Worm (Caenorhabditis elegans) whole organism, midembryonic: Measurements from ENCODE around the gene C50F7.3.

Experiments
- T22C8.4 ChIP-seq: fragments of 200-800 bp; sonication (Bioruptor generic); IDR thresholded peaks from 2 replicates; pipeline ENCODE4 v1.3.6; 2022; ENCODE audit warnings: missing genetic modification characterization, missing compliant biosample characterization
- cog-1 ChIP-seq: sonication (generic microtip); optimal IDR thresholded peaks from 2 replicates; lab custom pipeline; 2016; ENCODE audit warnings: missing genetic modification characterization, missing compliant biosample characterization
- flt-1 ChIP-seq: fragments of 200-800 bp; sonication (Bioruptor generic); IDR thresholded peaks from 2 replicates; pipeline ENCODE4 v1.3.6; 2022; ENCODE audit warnings: missing genetic modification characterization, missing compliant biosample characterization
- klf-2 ChIP-seq: fragments of 200-800 bp; sonication (Bioruptor generic); conservative IDR thresholded peaks from 2 replicates; pipeline ENCODE4 v1.3.6; 2022; ENCODE audit warnings: missing genetic modification reagents, missing genetic modification characterization, missing compliant biosample characterization
- med-1 ChIP-seq: sonication (generic microtip); optimal IDR thresholded peaks from 2 replicates; lab custom pipeline; 2017; ENCODE audit warnings: missing genetic modification characterization, mild to moderate bottlenecking, missing compliant biosample characterization, antibody characterized with exemption, missing genetic modification reagents; ENCODE audit not compliant: insufficient read depth
- ref-1 ChIP-seq: fragments of 200-800 bp; sonication (Bioruptor generic); conservative IDR thresholded peaks from 2 replicates; pipeline ENCODE4 v1.3.6; 2022; ENCODE audit warnings: missing genetic modification reagents, missing genetic modification characterization, missing compliant biosample characterization
- tab-1 ChIP-seq: fragments of 200-800 bp; sonication (Bioruptor generic); IDR thresholded peaks from 2 replicates; pipeline ENCODE4 v1.3.6; 2022; ENCODE audit warnings: missing genetic modification characterization, missing compliant biosample characterization
- ztf-23 ChIP-seq: fragments of 200-800 bp; sonication (Bioruptor generic); IDR thresholded peaks from 2 replicates; pipeline ENCODE4 v1.3.6; 2022; ENCODE audit warnings: missing genetic modification reagents, missing genetic modification characterization, missing compliant biosample characterization
- ztf-29 ChIP-seq: fragments of 200-800 bp; sonication (Bioruptor generic); IDR thresholded peaks from 2 replicates; pipeline ENCODE4 v1.3.6; 2022; ENCODE audit warnings: missing genetic modification reagents, missing genetic modification characterization, missing compliant biosample characterization

ce11 chrIV:7764319-7764718 lies 32.2 kb downstream of the C50F7.3 start:
- TF ChIP-seq ref-1 (GFP tag; lab: Robert Waterston, UW) (no peak), klf-2 (GFP tag; lab: Robert Waterston, UW) (no peak), med-1 (GFP tag; lab: Kevin White, UChicago) (no peak), T22C8.4 (no peak), tab-1 (GFP tag; lab: Robert Waterston, UW) (no peak), cog-1 (no peak), ztf-29 (GFP tag; lab: Robert Waterston, UW) (no peak), ztf-23 (no peak), flt-1 (GFP tag; lab: Robert Waterston, UW) (no peak)
